Worm (Caenorhabditis elegans): ENCODE measurements around the gene str-164.

The str-164 gene

DNA sequence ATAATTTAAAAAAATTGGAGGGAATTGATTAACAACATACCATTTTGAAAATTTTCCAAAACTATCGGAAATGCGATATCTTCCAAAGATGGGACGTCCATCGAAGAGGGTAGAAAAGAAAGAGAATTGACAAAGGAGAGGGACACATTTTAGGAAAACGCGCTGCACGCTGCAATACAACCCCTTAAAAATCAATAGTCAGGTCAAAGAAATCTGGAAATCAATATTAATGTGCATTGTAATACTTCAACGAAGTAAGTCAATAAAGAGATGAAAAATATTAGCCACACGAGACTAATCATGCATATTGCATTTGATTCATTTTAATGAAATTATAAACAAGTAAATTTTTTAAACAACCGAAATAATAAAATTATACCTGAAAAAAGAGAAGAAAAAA, 8.9 kb downstream of the str-164 start, which contains the start of gene Y9C9A.13:
TSS of gene Y9C9A.13 (minus strand) at position 101 of the 400 bp plus-strand sequence.
- TF ChIP-seq ttx-3 (tag; optimal IDR thresholded peaks at IDR 0.05): no peak
- TF ChIP-seq ceh-48 (tag; optimal IDR thresholded peaks at IDR 0.05): no peak
- no peak for TF ChIP-seq ets-4 (tag; optimal IDR thresholded peaks at IDR 0.05)
- TF ChIP-seq madf-2 (tag; optimal IDR thresholded peaks at IDR 0.05): no peak
- TF ChIP-seq pax-1 (tag; optimal IDR thresholded peaks at IDR 0.05): no peak
- no peak for TF ChIP-seq sdc-2 (tag; optimal IDR thresholded peaks at IDR 0.05)

DNA sequence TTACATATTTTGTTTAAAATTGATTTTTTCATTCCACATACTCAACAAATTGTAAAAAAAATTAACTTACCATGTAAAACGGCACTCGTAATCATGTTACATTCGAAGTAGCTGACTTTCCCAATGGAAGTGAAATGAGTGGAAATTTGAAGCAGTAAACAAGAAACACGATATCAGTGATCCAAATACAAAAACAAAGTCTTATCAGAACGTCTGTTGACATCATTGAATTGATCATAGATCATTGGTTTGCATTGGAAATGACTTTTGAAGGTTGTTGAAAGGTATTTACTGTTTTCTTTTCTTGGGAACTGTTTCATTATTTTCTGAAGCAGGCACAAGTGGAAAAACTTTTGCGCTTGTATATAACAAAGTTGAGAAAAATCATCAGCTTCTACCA, 15.5 kb downstream of the str-164 start, which contains the start of gene Y9C9A.16:
TSS of gene Y9C9A.16 (minus strand) at position 131 of the 400 bp plus-strand sequence.
- TF ChIP-seq pag-3 (tag; optimal IDR thresholded peaks at IDR 0.05; ENCODE audit: borderline replicate concordance) (no peak), ceh-9 (tag; optimal IDR thresholded peaks at IDR 0.05) (no peak), pha-4 (tag; optimal IDR thresholded peaks at IDR 0.05) (no peak), unc-86 (tag; optimal IDR thresholded peaks at IDR 0.05) (no peak), ama-1 (optimal IDR thresholded peaks at IDR 0.05) (no peak), unc-55 (GFP tag; optimal IDR thresholded peaks at IDR 0.05) (no peak), hlh-8 (tag; optimal IDR thresholded peaks at IDR 0.05) (no peak), pax-1 (tag; optimal IDR thresholded peaks at IDR 0.05) (no peak)

DNA sequence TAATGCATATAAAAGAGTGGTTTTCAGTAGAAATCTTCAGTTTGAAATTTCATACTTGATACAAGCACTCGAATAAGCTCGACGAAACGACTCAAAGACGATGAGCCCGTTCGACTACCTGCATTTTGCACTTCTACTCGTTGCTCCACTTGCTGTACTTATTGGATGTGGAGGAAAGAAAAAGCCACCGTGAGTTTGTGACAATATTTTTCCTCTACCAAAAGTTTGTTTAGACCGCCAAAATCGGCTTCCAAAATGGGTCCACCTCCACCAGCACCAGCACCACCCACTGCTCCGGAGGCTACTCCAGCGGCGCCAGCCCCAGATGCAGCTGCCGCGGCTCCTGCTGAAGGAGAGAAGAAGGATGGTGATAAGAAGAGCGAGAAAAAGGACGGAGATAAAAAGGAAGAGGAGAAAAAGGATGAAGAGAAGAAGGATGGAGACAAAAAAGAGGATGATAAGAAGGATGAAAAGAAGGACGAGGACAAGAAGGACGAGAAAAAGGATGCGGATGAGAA, 16.7 kb downstream of the str-164 start, which contains the start of gene E03H12.5:
TSS of gene E03H12.5 (plus strand) at position 51 of the 518 bp plus-strand sequence.
- TF ChIP-seq syd-9 (tag; optimal IDR thresholded peaks at IDR 0.05) (no peak), hlh-30 (tag; optimal IDR thresholded peaks at IDR 0.05; ENCODE audit: insufficient read depth) (no peak)

DNA sequence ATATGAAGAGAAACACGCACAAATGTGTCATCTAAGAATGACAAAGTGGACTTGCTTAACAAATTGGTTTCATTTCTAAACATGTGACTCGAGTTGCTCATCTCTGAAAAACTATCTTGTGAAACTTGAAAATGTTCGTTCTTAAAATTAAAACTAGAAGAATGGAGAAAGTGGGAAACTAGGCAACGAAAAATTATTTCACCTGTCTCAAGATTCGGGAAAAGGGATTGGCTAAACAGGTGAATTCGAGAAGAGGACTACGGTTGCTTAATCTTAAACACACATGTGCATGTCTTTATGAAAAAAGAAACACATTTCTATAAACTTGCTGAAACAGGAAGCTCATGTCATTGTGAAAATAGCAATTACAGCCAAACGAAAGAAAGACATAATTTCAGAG, 20.5 kb downstream of the str-164 start, which contains the start of gene srz-24:
TSS of gene srz-24 (minus strand) at position 101 of the 400 bp plus-strand sequence.
- TF ChIP-seq ceh-2 (tag; optimal IDR thresholded peaks at IDR 0.05) (no peak), pqm-1 (tag; optimal IDR thresholded peaks at IDR 0.05) (no peak), ets-4 (tag; optimal IDR thresholded peaks at IDR 0.05) (no peak), K02D7.2 (tag; optimal IDR thresholded peaks at IDR 0.05) (no peak), pros-1 (tag; optimal IDR thresholded peaks at IDR 0.05) (no peak), ref-2 (tag; optimal IDR thresholded peaks at IDR 0.05) (no peak), gmeb-2 (tag; optimal IDR thresholded peaks at IDR 0.05) (no peak), dve-1 (tag; optimal IDR thresholded peaks at IDR 0.05) (no peak), elt-2 (tag; optimal IDR thresholded peaks at IDR 0.05) (no peak), hlh-8 (tag; optimal IDR thresholded peaks at IDR 0.05) (no peak), sox-4 (tag; optimal IDR thresholded peaks at IDR 0.05) (no peak), npax-4 (tag; optimal IDR thresholded peaks at IDR 0.05) (no peak), sox-2 (GFP tag; IDR thresholded peaks at IDR 0.05) (no peak), eyg-1 (tag; optimal IDR thresholded peaks at IDR 0.05) (no peak), nhr-11 (tag; optimal IDR thresholded peaks at IDR 0.05) (no peak), ztf-16 (tag; optimal IDR thresholded peaks at IDR 0.05) (no peak), fkh-10 (GFP tag; optimal IDR thresholded peaks at IDR 0.05) (no peak), ceh-9 (tag; optimal IDR thresholded peaks at IDR 0.05) (no peak)

DNA sequence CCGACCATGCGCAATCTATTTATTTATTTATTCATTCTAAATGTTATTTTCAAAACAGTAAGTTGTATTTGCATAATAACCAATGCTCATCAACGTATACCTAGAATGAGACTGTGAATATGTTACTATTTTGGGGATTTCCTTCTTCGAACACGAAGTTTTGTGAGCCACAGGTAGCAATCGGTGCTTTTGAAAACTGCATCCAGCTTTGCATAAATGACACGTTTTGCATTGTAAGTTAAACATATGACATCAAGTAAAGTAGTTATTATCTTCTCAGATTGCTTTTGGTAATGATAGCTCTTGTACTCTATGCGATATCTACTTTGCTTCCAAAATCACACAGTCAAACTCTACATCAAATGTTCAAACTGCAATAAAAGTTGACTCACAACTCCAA, 21.9 kb downstream of the str-164 start, which contains the start of gene E03H12.4:
TSS of gene E03H12.4 (plus strand) at position 120 of the 400 bp plus-strand sequence.
- TF ChIP-seq ama-1 (optimal IDR thresholded peaks at IDR 0.05) (no peak), hlh-13 (GFP tag; optimal IDR thresholded peaks at IDR 0.05) (no peak), pag-3 (tag; optimal IDR thresholded peaks at IDR 0.05; ENCODE audit: borderline replicate concordance) (no peak), unc-86 (tag; optimal IDR thresholded peaks at IDR 0.05) (no peak), elt-2 (tag; optimal IDR thresholded peaks at IDR 0.05) (no peak), C38D4.7 (GFP tag; optimal IDR thresholded peaks at IDR 0.05) (no peak), unc-55 (GFP tag; optimal IDR thresholded peaks at IDR 0.05) (no peak), ref-2 (tag; optimal IDR thresholded peaks at IDR 0.05) (no peak), pqm-1 (tag; optimal IDR thresholded peaks at IDR 0.05) (no peak), ceh-14 (tag; optimal IDR thresholded peaks at IDR 0.05) (no peak), odd-2 (tag; optimal IDR thresholded peaks at IDR 0.05) (no peak), eyg-1 (tag; optimal IDR thresholded peaks at IDR 0.05) (no peak), ceh-48 (tag; optimal IDR thresholded peaks at IDR 0.05) (no peak), fkh-6 (tag; optimal IDR thresholded peaks at IDR 0.05) (no peak), fkh-10 (GFP tag; optimal IDR thresholded peaks at IDR 0.05) (no peak), ceh-24 (tag; optimal IDR thresholded peaks at IDR 0.05) (no peak), ceh-2 (tag; optimal IDR thresholded peaks at IDR 0.05) (no peak), ceh-9 (tag; optimal IDR thresholded peaks at IDR 0.05) (no peak)

All from whole organism, late embryonic.